Fruit fly (Drosophila melanogaster) whole organism, adult: Measurements from ENCODE around the gene CG10602.

Experiments used
- CG12768 ChIP-seq: fragments of 200-800 bp; sonication (Bioruptor generic); optimal IDR thresholded peaks from 2 replicates; lab custom pipeline; 2017; ENCODE audit warnings: missing biosample characterization, missing genetic modification characterization, mild to moderate bottlenecking, moderate library complexity, missing genetic modification reagents
- CG14711 ChIP-seq: fragments of 200-800 bp; sonication (Bioruptor generic); optimal IDR thresholded peaks from 2 replicates; lab custom pipeline; 2018; ENCODE audit warnings: missing biosample characterization, mild to moderate bottlenecking, missing genetic modification characterization, moderate library complexity
- CG1620 ChIP-seq: fragments of 200-800 bp; sonication (Bioruptor generic); optimal IDR thresholded peaks from 2 replicates; lab custom pipeline; 2016; ENCODE audit warnings: missing biosample characterization, missing genetic modification characterization
- CG5204 ChIP-seq: fragments of 200-800 bp; sonication (Bioruptor generic); optimal IDR thresholded peaks from 2 replicates; lab custom pipeline; 2016; ENCODE audit warnings: missing biosample characterization, missing genetic modification characterization
- Hr96 ChIP-seq: fragments of 200-800 bp; sonication (Bioruptor generic); optimal IDR thresholded peaks from 2 replicates; lab custom pipeline; 2016; ENCODE audit warnings: missing biosample characterization, missing genetic modification characterization
- bab1 ChIP-seq: fragments of 200-800 bp; sonication (Bioruptor generic); optimal IDR thresholded peaks from 3 replicates; lab custom pipeline; 2019; ENCODE audit warnings: missing biosample characterization, mild to moderate bottlenecking, missing genetic modification characterization, moderate library complexity
- cic ChIP-seq: fragments of 200-800 bp; sonication (Bioruptor generic); optimal IDR thresholded peaks from 2 replicates; lab custom pipeline; 2017; ENCODE audit warnings: missing biosample characterization, mild to moderate bottlenecking, missing genetic modification characterization, moderate library complexity
- cnc ChIP-seq, 2 experiments: fragments of >200 bp; optimal IDR thresholded peaks; 2 replicates each; lab custom pipeline; 2017
- pad ChIP-seq: fragments of 200-800 bp; sonication (Bioruptor generic); optimal IDR thresholded peaks from 3 replicates; lab custom pipeline; 2017; ENCODE audit warnings: missing biosample characterization, missing genetic modification characterization, mild to moderate bottlenecking, moderate library complexity, missing genetic modification reagents
- tj ChIP-seq: fragments of 200-800 bp; sonication (Bioruptor generic); optimal IDR thresholded peaks from 3 replicates; lab custom pipeline; 2017; ENCODE audit warnings: missing biosample characterization, mild to moderate bottlenecking, missing genetic modification characterization, moderate library complexity

- TF ChIP-seq pad (no peak), CG5204 (GFP tag; lab: Kevin White, UChicago) (no peak), Hr96 (GFP tag; lab: Kevin White, UChicago) (no peak), CG1620 (GFP tag; lab: Kevin White, UChicago) (no peak), cnc (optimal IDR thresholded peaks at IDR 0.05; lab: Kevin White, UChicago) (no peak), bab1 (no peak), tj (GFP tag; lab: Kevin White, UChicago) (no peak), CG12768 (GFP tag; lab: Kevin White, UChicago) (no peak), cic (no peak), CG14711 (tag; lab: Kevin White, UChicago) (no peak)
These were observed 40.0 kb downstream of the CG10602 start, which contains the start of gene Ugt36F1 for dm6 chr2L:18819044-18819443.
